Worm (Caenorhabditis elegans) whole organism, L1 larva: Measurements from ENCODE around the gene C12D5.5.

ENCODE experiments used
- ama-1 ChIP-seq: fragments of 150-350 bp; optimal IDR thresholded peaks from 2 replicates; lab custom pipeline; 2014
- ces-1 ChIP-seq: fragments of 150-350 bp; optimal IDR thresholded peaks from 2 replicates; lab custom pipeline; 2014; ENCODE audit warnings: missing biosample characterization, missing genetic modification reagents, missing genetic modification characterization
- egl-27 ChIP-seq, 2 experiments: fragments of 150-350 bp in 1 of 2; sonication (generic microtip); optimal IDR thresholded peaks; 3 replicates each; lab custom pipeline; 2017 to 2018; ENCODE audit warnings: missing biosample characterization in 2 of 2, missing genetic modification characterization in 2 of 2, missing genetic modification reagents in 2 of 2
- lsy-2 ChIP-seq, 2 experiments: fragments of 150-350 bp; optimal IDR thresholded peaks; 2 replicates each; lab custom pipeline; 2014; ENCODE audit warnings: missing biosample characterization in 2 of 2, missing genetic modification characterization in 2 of 2
- mdl-1 ChIP-seq, 2 experiments: fragments of 150-350 bp; optimal IDR thresholded peaks; 2 replicates each; lab custom pipeline; 2014 to 2017; ENCODE audit warnings: missing biosample characterization in 2 of 2, missing genetic modification characterization in 2 of 2, inconsistent platforms in 1 of 2
- mep-1 ChIP-seq: fragments of 150-350 bp; optimal IDR thresholded peaks from 2 replicates; lab custom pipeline; 2014; ENCODE audit warnings: missing biosample characterization, missing genetic modification characterization
- skn-1 ChIP-seq: fragments of 150-350 bp; optimal IDR thresholded peaks from 2 replicates; lab custom pipeline; 2014; ENCODE audit warnings: missing biosample characterization, missing genetic modification characterization
- swsn-7 ChIP-seq: sonication (generic microtip); optimal IDR thresholded peaks from 2 replicates; lab custom pipeline; 2016; ENCODE audit warnings: missing genetic modification characterization, missing compliant biosample characterization
- tbx-2 ChIP-seq: sonication (generic microtip); optimal IDR thresholded peaks from 2 replicates; lab custom pipeline; 2016; ENCODE audit warnings: missing genetic modification characterization, missing compliant biosample characterization
- zag-1 ChIP-seq: fragments of 150-350 bp; optimal IDR thresholded peaks from 2 replicates; lab custom pipeline; 2014; ENCODE audit warnings: missing biosample characterization, missing genetic modification characterization

- TF ChIP-seq skn-1 (tag; lab: Kevin White, UChicago) (no peak), zag-1 (tag; lab: Kevin White, UChicago) (no peak), swsn-7 (tag; lab: Kevin White, UChicago) (no peak), mep-1 (tag; lab: Kevin White, UChicago) (no peak), ama-1 (no peak), mdl-1 (tag; optimal IDR thresholded peaks at IDR 0.05; lab: Kevin White, UChicago) (no peak), ces-1 (no peak), tbx-2 (tag; lab: Kevin White, UChicago) (no peak), egl-27 (tag; optimal IDR thresholded peaks at IDR 0.05; lab: Kevin White, UChicago) (no peak), lsy-2 (tag; optimal IDR thresholded peaks at IDR 0.05; lab: Kevin White, UChicago) (no peak)
Measured at ce11 chrV:7631732-7632131, 36.3 kb upstream of the C12D5.5 start, which contains the start of gene srd-25.
